Fruit fly (Drosophila melanogaster): ENCODE data around the gene CG42505.

CG42505 gene

dm6 chr3R:12078961-12079360 lies 47.4 kb upstream of the CG42505 start (continued):
- TF ChIP-seq CG9609 (GFP tag; optimal IDR thresholded peaks at IDR 0.05) = no peak
- TF ChIP-seq CG12744 (GFP tag; optimal IDR thresholded peaks at IDR 0.05) = no peak
- TF ChIP-seq dan (GFP tag; IDR thresholded peaks at IDR 0.05) = no peak
- TF ChIP-seq Doc3 (GFP tag; IDR thresholded peaks at IDR 0.05; ENCODE audit: partially characterized antibody) = no peak
- TF ChIP-seq CG2712 (tag; optimal IDR thresholded peaks at IDR 0.05) = no peak
- TF ChIP-seq eve (GFP tag; optimal IDR thresholded peaks at IDR 0.05) = no peak
- TF ChIP-seq crol (GFP tag; IDR thresholded peaks at IDR 0.05) = no peak
- no peak for TF ChIP-seq CG16863 (GFP tag; optimal IDR thresholded peaks at IDR 0.05)
- no peak for TF ChIP-seq CG4282 (GFP tag; optimal IDR thresholded peaks at IDR 0.05)
- no peak for TF ChIP-seq sc (optimal IDR thresholded peaks at IDR 0.05)
- TF ChIP-seq sc (GFP tag; optimal IDR thresholded peaks at IDR 0.05) = peak; percentile 9
- no peak for TF ChIP-seq Camta (GFP tag; optimal IDR thresholded peaks at IDR 0.05)
- TF ChIP-seq pan (optimal IDR thresholded peaks at IDR 0.05) = no peak
- peak in 1 of 2 experiments; percentile 92 for TF ChIP-seq pan (GFP tag; optimal IDR thresholded peaks at IDR 0.05 in 1 of 2, IDR thresholded peaks at IDR 0.05 in 1 of 2)
- no peak for TF ChIP-seq insv (GFP tag; optimal IDR thresholded peaks at IDR 0.05)
- peak; percentile 24 for TF ChIP-seq CG1602 (GFP tag; optimal IDR thresholded peaks at IDR 0.05)
- TF ChIP-seq NC2β (GFP tag; optimal IDR thresholded peaks at IDR 0.05) = no peak
- peak; percentile 69 for TF ChIP-seq CG6272 (GFP tag; IDR thresholded peaks at IDR 0.05)
- peak; percentile 28 for TF ChIP-seq CG1529 (GFP tag; optimal IDR thresholded peaks at IDR 0.05)
- no peak for TF ChIP-seq CG16813 (GFP tag; IDR thresholded peaks at IDR 0.05; ENCODE audit: partially characterized antibody)
- peak; percentile 66 for TF ChIP-seq Sox100B (GFP tag; optimal IDR thresholded peaks at IDR 0.05)
- no peak for TF ChIP-seq nerfin-1 (tag; optimal IDR thresholded peaks at IDR 0.05)
- TF ChIP-seq tgo (GFP tag; IDR thresholded peaks at IDR 0.05) = peak; percentile 86
- peak; percentile 88 for TF ChIP-seq CG32532 (GFP tag; IDR thresholded peaks at IDR 0.05)
- TF ChIP-seq CG2129 (GFP tag; IDR thresholded peaks at IDR 0.05; ENCODE audit: partially characterized antibody) = no peak
- TF ChIP-seq seq (GFP tag; IDR thresholded peaks at IDR 0.05) = peak; percentile 73
- TF ChIP-seq CG13775 (GFP tag; optimal IDR thresholded peaks at IDR 0.05) = peak; percentile 48
- peak; percentile 64 for TF ChIP-seq ssp (GFP tag; IDR thresholded peaks at IDR 0.05)
- TF ChIP-seq CG12219 (GFP tag; optimal IDR thresholded peaks at IDR 0.05) = peak; percentile 53
- TF ChIP-seq chn (GFP tag; optimal IDR thresholded peaks at IDR 0.05) = no peak
- no peak for TF ChIP-seq CG10431 (GFP tag; optimal IDR thresholded peaks at IDR 0.05)
- no peak for TF ChIP-seq hb (GFP tag; IDR thresholded peaks at IDR 0.05; ENCODE audit: partially characterized antibody)
- peak; percentile 79 for TF ChIP-seq HHEX (GFP tag; optimal IDR thresholded peaks at IDR 0.05)
- TF ChIP-seq pros (GFP tag; optimal IDR thresholded peaks at IDR 0.05) = no peak
- peak; percentile 90 for TF ChIP-seq CG2678 (tag; optimal IDR thresholded peaks at IDR 0.05)
- TF ChIP-seq CG7786 (GFP tag; optimal IDR thresholded peaks at IDR 0.05) = no peak
- TF ChIP-seq CG6175 (GFP tag; IDR thresholded peaks at IDR 0.05) = peak; percentile 65; the same call in 2 of the 3 replicates
- no peak for TF ChIP-seq stwl (tag; optimal IDR thresholded peaks at IDR 0.05)
- TF ChIP-seq CG6683 (GFP tag; optimal IDR thresholded peaks at IDR 0.05) = no peak
- TF ChIP-seq slbo (GFP tag; IDR thresholded peaks at IDR 0.05) = peak; percentile 89
- peak; percentile 68 for TF ChIP-seq wdn (GFP tag; IDR thresholded peaks at IDR 0.05)
- no peak for TF ChIP-seq Dfd (GFP tag; optimal IDR thresholded peaks at IDR 0.05)
- no peak for TF ChIP-seq CG3838 (GFP tag; optimal IDR thresholded peaks at IDR 0.05)
- TF ChIP-seq bowl (GFP tag; IDR thresholded peaks at IDR 0.05) = no peak
- TF ChIP-seq CG6854 (GFP tag; optimal IDR thresholded peaks at IDR 0.05) = peak; percentile 56
- TF ChIP-seq CG7745 (tag; optimal IDR thresholded peaks at IDR 0.05) = no peak
- peak; percentile 43; the same call in 1 of the 2 replicates for TF ChIP-seq MBD-R2 (GFP tag; IDR thresholded peaks at IDR 0.05)
- peak; percentile 75 for TF ChIP-seq Med (GFP tag)
- TF ChIP-seq CG15479 (GFP tag; optimal IDR thresholded peaks at IDR 0.05) = no peak
- 0 out of 3 replicates have a peak, but pooled peaks have one; percentile 19 for TF ChIP-seq z (GFP tag; IDR thresholded peaks at IDR 0.05)
- no peak for TF ChIP-seq CG1603 (tag; optimal IDR thresholded peaks at IDR 0.05)
- TF ChIP-seq CG4328 (GFP tag; optimal IDR thresholded peaks at IDR 0.05) = peak; percentile 45

Data from whole organism, embryonic.